Worm (Caenorhabditis elegans) whole organism, L1 larva: ENCODE measurements around the gene smg-4.

ENCODE experiments used
- C04F5.9 ChIP-seq: sonication (generic microtip); optimal IDR thresholded peaks from 2 replicates; lab custom pipeline; 2016; ENCODE audit warnings: missing genetic modification characterization, missing compliant biosample characterization
- C16A3.4 ChIP-seq: fragments of 150-350 bp; optimal IDR thresholded peaks from 2 replicates; lab custom pipeline; 2014; ENCODE audit warnings: missing biosample characterization, missing genetic modification characterization
- C34B4.2 ChIP-seq: sonication (generic microtip); optimal IDR thresholded peaks from 2 replicates; lab custom pipeline; 2017; ENCODE audit warnings: mild to moderate bottlenecking, missing genetic modification characterization, missing compliant biosample characterization
- F16B12.6 ChIP-seq: fragments of 150-350 bp; optimal IDR thresholded peaks from 2 replicates; lab custom pipeline; 2014; ENCODE audit warnings: missing biosample characterization, missing genetic modification characterization
- aha-1 ChIP-seq: fragments of 150-350 bp; optimal IDR thresholded peaks from 2 replicates; lab custom pipeline; 2014; ENCODE audit warnings: missing biosample characterization, missing genetic modification characterization
- ama-1 ChIP-seq: fragments of 150-350 bp; optimal IDR thresholded peaks from 2 replicates; lab custom pipeline; 2014
- ceh-63 ChIP-seq: fragments of 200-800 bp; sonication (Bioruptor generic); optimal IDR thresholded peaks from 2 replicates; lab custom pipeline; 2018; ENCODE audit warnings: mild to moderate bottlenecking, missing genetic modification characterization, missing compliant biosample characterization
- dsc-1 ChIP-seq: sonication (generic microtip); optimal IDR thresholded peaks from 2 replicates; lab custom pipeline; 2016; ENCODE audit warnings: mild to moderate bottlenecking, missing genetic modification characterization, missing compliant biosample characterization
- efl-1 ChIP-seq, 4 experiments: fragments of 150-350 bp; optimal IDR thresholded peaks in 3 of 4; peaks in 1 of 4; 1 replicate in 1 of 4; 2 replicates in 3 of 4; lab custom pipeline; 2014; ENCODE audit warnings: missing biosample characterization in 2 of 4, missing genetic modification characterization in 2 of 4, missing genetic modification reagents in 2 of 4
- egl-13 ChIP-seq: sonication (generic microtip); optimal IDR thresholded peaks from 2 replicates; lab custom pipeline; 2016; ENCODE audit warnings: missing genotype, missing genetic modification reagents, missing genetic modification characterization, missing compliant biosample characterization
- elt-2 ChIP-seq: sonication (generic microtip); optimal IDR thresholded peaks from 2 replicates; lab custom pipeline; 2016; ENCODE audit warnings: missing genetic modification characterization, mild to moderate bottlenecking, inconsistent platforms, missing compliant biosample characterization, missing genetic modification reagents
- elt-3 ChIP-seq, 6 experiments: fragments of 150-350 bp in 1 of 6; sonication (generic microtip); optimal IDR thresholded peaks; 2 replicates each; lab custom pipeline; 2017 to 2018; ENCODE audit warnings: missing biosample characterization in 6 of 6, missing genetic modification characterization in 6 of 6, inconsistent platforms in 1 of 6
- ets-5 ChIP-seq: fragments of 200-800 bp; sonication (Bioruptor generic); IDR thresholded peaks from 2 replicates; pipeline ENCODE4 v1.3.6; 2022; ENCODE audit warnings: missing genetic modification characterization, missing compliant biosample characterization
- fkh-10 ChIP-seq: sonication (generic microtip); optimal IDR thresholded peaks from 2 replicates; lab custom pipeline; 2017; ENCODE audit warnings: missing biosample characterization, missing genetic modification reagents, missing genetic modification characterization
- fkh-4 ChIP-seq: sonication (generic microtip); optimal IDR thresholded peaks from 2 replicates; lab custom pipeline; 2016; ENCODE audit warnings: missing compliant biosample characterization, missing genetic modification characterization, borderline replicate concordance
- fkh-8 ChIP-seq: sonication (generic microtip); optimal IDR thresholded peaks from 2 replicates; lab custom pipeline; 2016; ENCODE audit warnings: mild to moderate bottlenecking, missing genetic modification characterization, missing compliant biosample characterization
- fos-1 ChIP-seq: fragments of 150-350 bp; optimal IDR thresholded peaks from 2 replicates; lab custom pipeline; 2014; ENCODE audit warnings: missing biosample characterization, missing genetic modification characterization
- isw-1 ChIP-seq: fragments of 200-800 bp; sonication (Bioruptor generic); IDR thresholded peaks from 2 replicates; pipeline ENCODE4 v1.3.6; 2022; ENCODE audit warnings: missing genetic modification characterization, missing compliant biosample characterization
- lin-13 ChIP-seq: fragments of 150-350 bp; optimal IDR thresholded peaks from 2 replicates; lab custom pipeline; 2014; ENCODE audit warnings: missing biosample characterization, missing genetic modification reagents, missing genetic modification characterization
- lin-14 ChIP-seq: fragments of 200-800 bp; sonication (Bioruptor generic); optimal IDR thresholded peaks from 2 replicates; lab custom pipeline; 2018; ENCODE audit warnings: mild to moderate bottlenecking, missing genetic modification characterization, moderate library complexity, missing compliant biosample characterization
- lin-35 ChIP-seq, 2 experiments: fragments of 150-350 bp; optimal IDR thresholded peaks; 2 replicates each; lab custom pipeline; 2014; ENCODE audit warnings: missing biosample characterization in 2 of 2, missing genetic modification characterization in 2 of 2, missing genetic modification reagents in 2 of 2
- lir-3 ChIP-seq: sonication (generic microtip); optimal IDR thresholded peaks from 2 replicates; lab custom pipeline; 2016; ENCODE audit warnings: mild to moderate bottlenecking, missing genetic modification characterization, moderate library complexity, missing compliant biosample characterization; ENCODE audit not compliant: poor library complexity
- lsy-2 ChIP-seq, 2 experiments: fragments of 150-350 bp; optimal IDR thresholded peaks; 2 replicates each; lab custom pipeline; 2014; ENCODE audit warnings: missing biosample characterization in 2 of 2, missing genetic modification characterization in 2 of 2
- mdl-1 ChIP-seq, 2 experiments: fragments of 150-350 bp; optimal IDR thresholded peaks; 2 replicates each; lab custom pipeline; 2014 to 2017; ENCODE audit warnings: missing biosample characterization in 2 of 2, missing genetic modification characterization in 2 of 2, inconsistent platforms in 1 of 2
- mef-2 ChIP-seq: fragments of 150-350 bp; optimal IDR thresholded peaks from 2 replicates; lab custom pipeline; 2014; ENCODE audit warnings: missing biosample characterization, missing genetic modification characterization
- mep-1 ChIP-seq: fragments of 150-350 bp; optimal IDR thresholded peaks from 2 replicates; lab custom pipeline; 2014; ENCODE audit warnings: missing biosample characterization, missing genetic modification characterization
- nhr-11 ChIP-seq: fragments of 150-350 bp; optimal IDR thresholded peaks from 2 replicates; lab custom pipeline; 2014; ENCODE audit warnings: missing biosample characterization, missing genetic modification characterization
- nhr-20 ChIP-seq: sonication (generic microtip); optimal IDR thresholded peaks from 2 replicates; lab custom pipeline; 2016; ENCODE audit warnings: mild to moderate bottlenecking, missing genetic modification characterization, missing compliant biosample characterization
- nhr-237 ChIP-seq: fragments of 150-350 bp; optimal IDR thresholded peaks from 2 replicates; lab custom pipeline; 2014; ENCODE audit warnings: missing biosample characterization, missing genetic modification characterization
- nhr-28 ChIP-seq: fragments of 150-350 bp; optimal IDR thresholded peaks from 2 replicates; lab custom pipeline; 2014; ENCODE audit warnings: missing biosample characterization, missing genetic modification characterization
- nhr-47 ChIP-seq: sonication (generic microtip); optimal IDR thresholded peaks from 2 replicates; lab custom pipeline; 2016; ENCODE audit warnings: mild to moderate bottlenecking, missing genetic modification characterization, moderate library complexity, missing compliant biosample characterization
- nhr-71 ChIP-seq: sonication (generic microtip); optimal IDR thresholded peaks from 2 replicates; lab custom pipeline; 2016; ENCODE audit warnings: mild to moderate bottlenecking, missing genetic modification characterization, moderate library complexity, missing compliant biosample characterization
- nhr-76 ChIP-seq: sonication (generic microtip); optimal IDR thresholded peaks from 2 replicates; lab custom pipeline; 2017; ENCODE audit warnings: missing biosample characterization, missing genetic modification characterization
- nhr-77 ChIP-seq: fragments of 150-350 bp; optimal IDR thresholded peaks from 2 replicates; lab custom pipeline; 2014; ENCODE audit warnings: missing biosample characterization, missing genetic modification characterization
- nhr-84 ChIP-seq: sonication (generic microtip); optimal IDR thresholded peaks from 2 replicates; lab custom pipeline; 2017; ENCODE audit warnings: missing biosample characterization, missing genetic modification characterization
- pax-3 ChIP-seq: fragments of 200-800 bp; sonication (Bioruptor generic); optimal IDR thresholded peaks from 2 replicates; lab custom pipeline; 2018; ENCODE audit warnings: mild to moderate bottlenecking, missing genetic modification characterization, moderate library complexity, missing compliant biosample characterization
- pqm-1 ChIP-seq: sonication (generic microtip); optimal IDR thresholded peaks from 3 replicates; lab custom pipeline; 2017; ENCODE audit warnings: missing biosample characterization, missing genetic modification characterization
- rnt-1 ChIP-seq: sonication (generic microtip); optimal IDR thresholded peaks from 2 replicates; lab custom pipeline; 2016; ENCODE audit warnings: mild to moderate bottlenecking, missing genetic modification characterization, moderate library complexity, missing compliant biosample characterization
- unc-30 ChIP-seq: sonication (generic microtip); optimal IDR thresholded peaks from 2 replicates; lab custom pipeline; 2017; ENCODE audit warnings: missing biosample characterization, missing genetic modification characterization
- unc-62 ChIP-seq: fragments of 150-350 bp; optimal IDR thresholded peaks from 2 replicates; lab custom pipeline; 2014; ENCODE audit warnings: missing biosample characterization, missing genetic modification reagents, missing genetic modification characterization
- unc-86 ChIP-seq: sonication (generic microtip); optimal IDR thresholded peaks from 2 replicates; lab custom pipeline; 2016; ENCODE audit warnings: missing genetic modification characterization, missing compliant biosample characterization
- vab-15 ChIP-seq: sonication (generic microtip); optimal IDR thresholded peaks from 2 replicates; lab custom pipeline; 2017; ENCODE audit warnings: missing genotype, mild to moderate bottlenecking, missing genetic modification characterization, missing compliant biosample characterization
- xbp-1 ChIP-seq: sonication (generic microtip); optimal IDR thresholded peaks from 2 replicates; lab custom pipeline; 2016; ENCODE audit warnings: missing genetic modification characterization, missing compliant biosample characterization
- zag-1 ChIP-seq: fragments of 150-350 bp; optimal IDR thresholded peaks from 2 replicates; lab custom pipeline; 2014; ENCODE audit warnings: missing biosample characterization, missing genetic modification characterization

The smg-4 gene

DNA sequence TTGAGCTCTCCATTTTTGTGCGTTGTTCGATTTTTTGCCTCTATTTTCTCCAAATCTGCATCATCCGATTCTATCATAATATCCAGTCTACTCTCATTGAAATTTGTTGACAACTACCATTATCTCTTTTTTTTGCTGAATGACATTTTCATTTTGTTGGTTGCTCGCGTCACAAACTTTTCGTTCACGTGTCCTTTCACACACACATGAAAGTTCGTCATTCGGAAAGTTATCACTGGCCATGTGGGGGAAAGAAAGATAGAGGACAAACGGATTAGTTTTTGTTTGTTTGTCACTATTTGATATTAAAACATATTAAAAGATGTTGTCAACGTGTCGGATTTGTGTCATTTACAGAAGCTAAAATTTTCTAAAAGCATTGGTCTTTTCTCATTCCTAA lies 17.5 kb upstream of the smg-4 start:
- no peak for TF ChIP-seq isw-1
- TF ChIP-seq nhr-11, result no peak
- no peak for TF ChIP-seq aha-1 (tag; lab: Kevin White, UChicago)
- TF ChIP-seq efl-1 (optimal IDR thresholded peaks at IDR 0.05; lab: Kevin White, UChicago), result no peak
- TF ChIP-seq efl-1 (GFP tag; optimal IDR thresholded peaks at IDR 0.05 in 1 of 2; lab: Kevin White, UChicago), result no peak
- no peak for TF ChIP-seq fkh-10 (GFP tag; lab: Kevin White, UChicago)
- peak; percentile 39 for TF ChIP-seq pax-3 (tag; lab: Kevin White, UChicago)
- no peak for TF ChIP-seq unc-86 (tag; lab: Kevin White, UChicago)
- TF ChIP-seq fkh-8 (tag; lab: Kevin White, UChicago), result peak; percentile 62
- no peak for TF ChIP-seq ceh-63
- TF ChIP-seq rnt-1, result no peak
- no peak for TF ChIP-seq unc-30 (tag; lab: Kevin White, UChicago)
- peak; percentile 11 for TF ChIP-seq nhr-47 (tag; lab: Kevin White, UChicago)
- no peak for TF ChIP-seq ama-1
- TF ChIP-seq nhr-237, result no peak
- TF ChIP-seq mdl-1 (tag; optimal IDR thresholded peaks at IDR 0.05; lab: Kevin White, UChicago), result no peak
- TF ChIP-seq mep-1, result no peak
- TF ChIP-seq C04F5.9 (tag; lab: Kevin White, UChicago), result no peak
- no peak for TF ChIP-seq nhr-20
- no peak for TF ChIP-seq fkh-4 (tag; lab: Kevin White, UChicago)
- TF ChIP-seq C16A3.4 (tag; lab: Kevin White, UChicago), result no peak
- TF ChIP-seq lsy-2 (tag; optimal IDR thresholded peaks at IDR 0.05; lab: Kevin White, UChicago), result peak in 1 of 2 experiments; percentile 8
- no peak for TF ChIP-seq pqm-1
- TF ChIP-seq ets-5 (GFP tag; lab: Robert Waterston, UW), result no peak
- TF ChIP-seq F16B12.6, result no peak
- no peak for TF ChIP-seq egl-13 (tag; lab: Kevin White, UChicago)
- no peak for TF ChIP-seq vab-15
- TF ChIP-seq nhr-71 (tag; lab: Kevin White, UChicago), result peak; percentile 42
- no peak for TF ChIP-seq nhr-76 (tag; lab: Kevin White, UChicago)
- no peak for TF ChIP-seq mef-2 (tag; lab: Kevin White, UChicago)
- TF ChIP-seq dsc-1, result peak; percentile 46
- TF ChIP-seq zag-1 (tag; lab: Kevin White, UChicago), result no peak
- TF ChIP-seq lin-13 (GFP tag; lab: Kevin White, UChicago), result no peak
- peak; percentile 7 for TF ChIP-seq elt-2 (tag; lab: Kevin White, UChicago)
- no peak for TF ChIP-seq C34B4.2 (tag; lab: Kevin White, UChicago)
- no peak for TF ChIP-seq nhr-77 (tag; lab: Kevin White, UChicago)

DNA sequence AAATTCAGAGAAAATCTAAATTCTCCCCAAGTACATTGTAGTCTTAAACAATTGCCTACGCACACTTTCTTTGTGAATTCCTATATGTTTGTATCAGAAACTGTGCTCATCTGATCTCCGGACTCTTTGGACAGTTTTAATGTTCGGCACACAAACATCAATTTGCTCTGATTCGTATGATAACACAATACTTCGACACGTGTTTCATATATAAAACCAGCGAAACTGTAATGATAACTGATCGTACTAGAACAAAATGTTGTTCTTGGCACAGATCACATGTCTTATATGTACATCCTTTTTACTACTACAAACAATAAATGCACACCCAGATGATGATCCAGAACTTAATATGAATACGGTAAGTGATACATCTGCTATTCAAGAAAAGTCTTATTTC lies 13.8 kb upstream of the smg-4 start, which contains the start of gene lipl-2:
lipl-2 (plus strand) TSS at position 236 of the 400 bp plus-strand sequence.
- no peak for TF ChIP-seq mef-2 (tag; lab: Kevin White, UChicago)
- no peak for TF ChIP-seq unc-62 (GFP tag; lab: Kevin White, UChicago)
- no peak for TF ChIP-seq fos-1 (tag; lab: Kevin White, UChicago)
- TF ChIP-seq rnt-1, result no peak
- peak in 1 of 2 experiments; percentile 3 for TF ChIP-seq lin-35 (GFP tag; optimal IDR thresholded peaks at IDR 0.05; lab: Kevin White, UChicago)
- no peak for TF ChIP-seq nhr-11
- TF ChIP-seq nhr-28, result no peak
- no peak for TF ChIP-seq lin-14
- TF ChIP-seq lir-3 (tag; lab: Kevin White, UChicago), result no peak
- peak; percentile 84 for TF ChIP-seq elt-2 (tag; lab: Kevin White, UChicago)
- no peak for TF ChIP-seq xbp-1 (tag; lab: Kevin White, UChicago)
- no peak for TF ChIP-seq fkh-10 (GFP tag; lab: Kevin White, UChicago)
- peak; percentile 52 for TF ChIP-seq nhr-20
- peak; percentile 15 for TF ChIP-seq nhr-71 (tag; lab: Kevin White, UChicago)
- TF ChIP-seq fkh-8 (tag; lab: Kevin White, UChicago), result no peak
- TF ChIP-seq nhr-84 (tag; lab: Kevin White, UChicago), result no peak
- TF ChIP-seq C04F5.9 (tag; lab: Kevin White, UChicago), result no peak
- no peak for TF ChIP-seq nhr-47 (tag; lab: Kevin White, UChicago)
- TF ChIP-seq elt-3 (tag; optimal IDR thresholded peaks at IDR 0.05; lab: Kevin White, UChicago), result no peak
- no peak for TF ChIP-seq mdl-1 (tag; optimal IDR thresholded peaks at IDR 0.05; lab: Kevin White, UChicago)
